Fruit fly (Drosophila melanogaster) whole organism, embryonic: ENCODE data around the gene UBL3.

Experiments
- Aef1 ChIP-seq: fragments of 200-800 bp; sonication (Bioruptor generic); IDR thresholded peaks from 3 replicates; pipeline ENCODE4 v1.3.6; 2022; ENCODE audit warnings: missing biosample characterization, missing genetic modification characterization
- Awh ChIP-seq: fragments of 200-800 bp; sonication (Bioruptor generic); IDR thresholded peaks from 2 replicates; pipeline ENCODE4, ENCODE4 v1.3.6; 2022; ENCODE audit warnings: missing biosample characterization, missing genetic modification characterization
- B-H1 ChIP-seq: fragments of 200-800 bp; sonication (Bioruptor generic); IDR thresholded peaks from 3 replicates; pipeline ENCODE4 v1.3.6; 2022; ENCODE audit warnings: missing biosample characterization, missing genetic modification characterization
- CG10209 ChIP-seq: fragments of 200-800 bp; sonication (Bioruptor generic); optimal IDR thresholded peaks from 3 replicates; lab custom pipeline; 2017; ENCODE audit warnings: missing biosample characterization, mild to moderate bottlenecking, missing genetic modification characterization, missing genetic modification reagents
- CG10543 ChIP-seq: fragments of 200-800 bp; sonication (Bioruptor generic); optimal IDR thresholded peaks from 3 replicates; lab custom pipeline; 2017; ENCODE audit warnings: missing biosample characterization, mild to moderate bottlenecking, missing genetic modification characterization, moderate library complexity
- CG14014 ChIP-seq: fragments of 200-800 bp; sonication (Bioruptor generic); IDR thresholded peaks from 2 replicates; pipeline ENCODE4 v1.3.6; 2022; ENCODE audit warnings: missing biosample characterization, missing genetic modification characterization
- CG15011 ChIP-seq: fragments of 200-800 bp; sonication (Bioruptor generic); optimal IDR thresholded peaks from 3 replicates; lab custom pipeline; 2018; ENCODE audit warnings: missing biosample characterization, mild to moderate bottlenecking, missing genetic modification characterization
- CG1529 ChIP-seq: fragments of 200-800 bp; sonication (Bioruptor generic); optimal IDR thresholded peaks from 3 replicates; lab custom pipeline; 2018; ENCODE audit warnings: missing biosample characterization, missing genetic modification characterization
- CG17385 ChIP-seq: fragments of 200-800 bp; sonication (Bioruptor generic); optimal IDR thresholded peaks from 3 replicates; lab custom pipeline; 2018; ENCODE audit warnings: missing biosample characterization, mild to moderate bottlenecking, missing genetic modification characterization
- CG17829 ChIP-seq: fragments of 200-800 bp; optimal IDR thresholded peaks from 2 replicates; lab custom pipeline; 2019; ENCODE audit warnings: missing biosample characterization, mild to moderate bottlenecking, missing genetic modification characterization, moderate library complexity
- CG2120 ChIP-seq: fragments of 200-800 bp; sonication (Bioruptor generic); optimal IDR thresholded peaks from 3 replicates; lab custom pipeline; 2016; ENCODE audit warnings: missing biosample characterization, missing genetic modification characterization
- CG32772 ChIP-seq: fragments of 200-800 bp; sonication (Bioruptor generic); IDR thresholded peaks from 2 replicates; pipeline ENCODE4 v1.3.6; 2022; ENCODE audit warnings: missing biosample characterization, missing genetic modification characterization
- CG33557 ChIP-seq: fragments of 200-800 bp; sonication (Bioruptor generic); optimal IDR thresholded peaks from 2 replicates; lab custom pipeline; 2019; ENCODE audit warnings: missing biosample characterization, mild to moderate bottlenecking, missing genetic modification characterization, moderate library complexity
- CG34376 ChIP-seq: fragments of 200-800 bp; sonication (Bioruptor generic); optimal IDR thresholded peaks from 2 replicates; lab custom pipeline; 2018; ENCODE audit warnings: missing biosample characterization, mild to moderate bottlenecking, missing genetic modification characterization
- CG4424 ChIP-seq: fragments of 200-800 bp; sonication (Bioruptor generic); optimal IDR thresholded peaks from 3 replicates; lab custom pipeline; 2016; ENCODE audit warnings: missing biosample characterization, missing genetic modification characterization
- CG4617 ChIP-seq: fragments of 200-800 bp; sonication (Bioruptor generic); optimal IDR thresholded peaks from 3 replicates; lab custom pipeline; 2016; ENCODE audit warnings: missing biosample characterization, missing genetic modification characterization, borderline replicate concordance
- CG5953 ChIP-seq: fragments of 200-800 bp; sonication (Bioruptor generic); IDR thresholded peaks from 2 replicates; pipeline ENCODE4 v1.3.6; 2022; ENCODE audit warnings: missing biosample characterization, missing genetic modification characterization
- CG6254 ChIP-seq: fragments of 200-800 bp; sonication (Bioruptor generic); optimal IDR thresholded peaks from 3 replicates; lab custom pipeline; 2017; ENCODE audit warnings: mild to moderate bottlenecking, missing biosample characterization, missing genetic modification reagents, missing genetic modification characterization
- CG6272 ChIP-seq: fragments of 200-800 bp; sonication (Bioruptor generic); IDR thresholded peaks from 2 replicates; pipeline ENCODE4 v1.3.6; 2022; ENCODE audit warnings: missing biosample characterization, missing genetic modification characterization
- CG8359 ChIP-seq: fragments of 200-800 bp; sonication (Bioruptor generic); optimal IDR thresholded peaks from 2 replicates; lab custom pipeline; 2017; ENCODE audit warnings: missing biosample characterization, mild to moderate bottlenecking, missing genetic modification characterization, borderline replicate concordance
- Dfd ChIP-seq, 2 experiments: fragments of >200 bp; optimal IDR thresholded peaks; 2 replicates each; lab custom pipeline; 2017; ENCODE audit warnings: missing biosample characterization in 2 of 2, missing genetic modification characterization in 2 of 2
- ERR ChIP-seq: fragments of 200-800 bp; sonication (Bioruptor generic); optimal IDR thresholded peaks from 2 replicates; lab custom pipeline; 2016; ENCODE audit warnings: missing biosample characterization, missing genetic modification characterization
- HLH4C ChIP-seq: fragments of 200-800 bp; sonication (Bioruptor generic); IDR thresholded peaks from 3 replicates; pipeline ENCODE4 v1.3.6; 2022; ENCODE audit warnings: missing biosample characterization, missing genetic modification characterization; ENCODE audit not compliant: partially characterized antibody
- HmgD ChIP-seq: fragments of 200-800 bp; sonication (Bioruptor generic); optimal IDR thresholded peaks from 3 replicates; lab custom pipeline; 2016; ENCODE audit warnings: missing biosample characterization, missing genetic modification characterization
- Hr3 ChIP-seq: fragments of 200-800 bp; sonication (Bioruptor generic); optimal IDR thresholded peaks from 3 replicates; lab custom pipeline; 2016; ENCODE audit warnings: missing biosample characterization, missing genetic modification characterization
- Lim3 ChIP-seq: fragments of 200-800 bp; sonication (Bioruptor generic); IDR thresholded peaks from 2 replicates; pipeline ENCODE4 v1.3.6; 2022; ENCODE audit warnings: missing biosample characterization, missing genetic modification characterization
- MESR4 ChIP-seq: fragments of 200-800 bp; sonication (Bioruptor generic); optimal IDR thresholded peaks from 2 replicates; lab custom pipeline; 2018; ENCODE audit warnings: missing biosample characterization, mild to moderate bottlenecking, missing genetic modification characterization, moderate library complexity
- Mrtf ChIP-seq: fragments of 200-800 bp; sonication (Bioruptor generic); IDR thresholded peaks from 3 replicates; pipeline ENCODE4 v1.3.6; 2022; ENCODE audit warnings: missing biosample characterization, missing genetic modification characterization
- Six4 ChIP-seq: fragments of 200-800 bp; sonication (Bioruptor generic); optimal IDR thresholded peaks from 2 replicates; lab custom pipeline; 2016; ENCODE audit warnings: missing biosample characterization, missing genetic modification characterization
- Spps ChIP-seq: fragments of 200-800 bp; sonication (Bioruptor generic); optimal IDR thresholded peaks from 2 replicates; lab custom pipeline; 2018; ENCODE audit warnings: missing biosample characterization, mild to moderate bottlenecking, missing genetic modification characterization
- Vsx1 ChIP-seq: fragments of 200-800 bp; sonication (Bioruptor generic); optimal IDR thresholded peaks from 2 replicates; lab custom pipeline; 2017; ENCODE audit warnings: missing biosample characterization, mild to moderate bottlenecking, missing genetic modification characterization, missing genetic modification reagents
- Xrp1 ChIP-seq: fragments of 200-800 bp; sonication (Bioruptor generic); IDR thresholded peaks from 2 replicates; pipeline ENCODE4 v1.3.6; 2022; ENCODE audit warnings: missing biosample characterization, missing genetic modification characterization
- aop ChIP-seq: fragments of 200-800 bp; sonication (Bioruptor generic); IDR thresholded peaks from 2 replicates; pipeline ENCODE4 v1.3.6; 2022; ENCODE audit warnings: missing biosample characterization, missing genetic modification characterization
- cas ChIP-seq: fragments of 200-800 bp; sonication (Bioruptor generic); IDR thresholded peaks from 2 replicates; pipeline ENCODE4 v1.3.6; 2022; ENCODE audit warnings: missing biosample characterization, missing genetic modification characterization
- cato ChIP-seq: fragments of 200-800 bp; sonication (Bioruptor generic); optimal IDR thresholded peaks from 2 replicates; lab custom pipeline; 2016; ENCODE audit warnings: missing biosample characterization, missing genetic modification characterization, borderline replicate concordance
- grn ChIP-seq: fragments of 200-800 bp; sonication (Bioruptor generic); optimal IDR thresholded peaks from 3 replicates; lab custom pipeline; 2017; ENCODE audit warnings: missing biosample characterization, missing genetic modification characterization
- gro ChIP-seq: fragments of 200-800 bp; sonication (Bioruptor generic); optimal IDR thresholded peaks from 2 replicates; lab custom pipeline; 2016; ENCODE audit warnings: missing biosample characterization, missing genetic modification characterization
- gsb ChIP-seq: fragments of 200-800 bp; sonication (Bioruptor generic); IDR thresholded peaks from 2 replicates; pipeline ENCODE4 v1.3.6; 2022; ENCODE audit warnings: missing biosample characterization, missing genetic modification characterization
- gsb-n ChIP-seq: fragments of 200-800 bp; sonication (Bioruptor generic); optimal IDR thresholded peaks from 3 replicates; lab custom pipeline; 2018; ENCODE audit warnings: missing biosample characterization, mild to moderate bottlenecking, missing genetic modification characterization
- jigr1 ChIP-seq: fragments of 200-800 bp; sonication (Bioruptor generic); IDR thresholded peaks from 3 replicates; pipeline ENCODE4 v1.3.6; 2022; ENCODE audit warnings: missing biosample characterization, missing genetic modification characterization
- jing ChIP-seq: fragments of 200-800 bp; sonication (Bioruptor generic); optimal IDR thresholded peaks from 2 replicates; lab custom pipeline; 2018; ENCODE audit warnings: missing biosample characterization, mild to moderate bottlenecking, missing genetic modification characterization
- pum ChIP-seq: fragments of 200-800 bp; sonication (Bioruptor generic); optimal IDR thresholded peaks from 2 replicates; lab custom pipeline; 2016; ENCODE audit warnings: missing biosample characterization, missing genetic modification characterization
- pzg ChIP-seq: fragments of 200-800 bp; sonication (Bioruptor generic); optimal IDR thresholded peaks from 3 replicates; lab custom pipeline; 2018; ENCODE audit warnings: missing biosample characterization, mild to moderate bottlenecking, missing genetic modification characterization, moderate library complexity
- repo ChIP-seq: fragments of 200-800 bp; sonication (Bioruptor generic); optimal IDR thresholded peaks from 2 replicates; lab custom pipeline; 2016; ENCODE audit warnings: missing biosample characterization, missing genetic modification characterization
- rib ChIP-seq: fragments of 200-800 bp; sonication (Bioruptor generic); IDR thresholded peaks from 2 replicates; pipeline ENCODE4 v1.3.6; 2022; ENCODE audit warnings: missing biosample characterization, missing genetic modification characterization
- run ChIP-seq: fragments of 200-800 bp; sonication (Bioruptor generic); optimal IDR thresholded peaks from 3 replicates; lab custom pipeline; 2018; ENCODE audit warnings: missing biosample characterization, mild to moderate bottlenecking, missing genetic modification characterization
- sisA ChIP-seq: fragments of 200-800 bp; sonication (Bioruptor generic); IDR thresholded peaks from 2 replicates; pipeline ENCODE4 v1.3.6; 2022; ENCODE audit warnings: missing biosample characterization, missing genetic modification characterization
- sob ChIP-seq: fragments of 200-800 bp; sonication (Bioruptor generic); IDR thresholded peaks from 2 replicates; pipeline ENCODE4 v1.3.6; 2022; ENCODE audit warnings: missing biosample characterization, missing genetic modification characterization
- stwl ChIP-seq: fragments of 200-800 bp; sonication (Bioruptor generic); optimal IDR thresholded peaks from 3 replicates; lab custom pipeline; 2018; ENCODE audit warnings: missing biosample characterization, mild to moderate bottlenecking, missing genetic modification characterization, moderate library complexity
- vnd ChIP-seq: fragments of 200-800 bp; sonication (Bioruptor generic); IDR thresholded peaks from 3 replicates; pipeline ENCODE4 v1.3.6; 2022; ENCODE audit warnings: missing biosample characterization, missing genetic modification characterization; ENCODE audit not compliant: partially characterized antibody
- wor ChIP-seq: fragments of 200-800 bp; sonication (Bioruptor generic); IDR thresholded peaks from 2 replicates; pipeline ENCODE4 v1.3.6; 2022; ENCODE audit warnings: missing biosample characterization, missing genetic modification characterization
- z ChIP-seq: fragments of 200-800 bp; sonication (Bioruptor generic); IDR thresholded peaks from 3 replicates; pipeline ENCODE4 v1.3.6; 2022; ENCODE audit warnings: missing biosample characterization, missing genetic modification characterization

Gene UBL3

DNA sequence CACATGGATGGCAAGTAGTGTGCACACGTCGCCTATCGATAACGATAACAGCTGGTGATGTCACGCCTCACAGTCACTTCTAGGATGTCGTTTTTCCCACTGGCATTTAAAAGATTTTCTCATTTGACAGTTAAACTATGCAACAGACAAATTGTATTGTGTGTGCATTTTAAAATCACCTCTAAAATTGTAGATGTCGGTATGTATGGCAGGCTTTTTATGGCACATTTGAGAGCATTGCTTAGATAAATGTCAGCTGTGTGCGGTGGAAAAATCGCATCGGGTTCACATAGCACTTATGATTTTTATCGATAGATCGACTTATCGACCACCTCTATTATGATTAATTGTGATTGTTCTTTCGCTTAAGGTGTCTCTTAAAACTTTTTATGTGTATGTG lies 8.8 kb downstream of the UBL3 start, which contains the start of the genes ArgRS and CG8578 (continued):
- TF ChIP-seq cato (no peak), CG34376 (peak; percentile 28), CG32772 (no peak; the same call in 1 of the 2 replicates), Mrtf (GFP tag; lab: Robert Waterston, UW) (no peak), Dfd (GFP tag; optimal IDR thresholded peaks at IDR 0.05; lab: Kevin White, UChicago) (no peak), B-H1 (GFP tag; lab: Robert Waterston, UW) (0 out of 3 replicates have a peak, but pooled peaks have one; percentile 49), CG6254 (GFP tag; lab: Kevin White, UChicago) (no peak), CG33557 (GFP tag; lab: Kevin White, UChicago) (peak; percentile 30), Aef1 (GFP tag; lab: Robert Waterston, UW) (peak; percentile 63; the same call in 2 of the 3 replicates), z (GFP tag; lab: Robert Waterston, UW) (no peak), gro (GFP tag; lab: Kevin White, UChicago) (peak; percentile 84), CG10209 (GFP tag; lab: Kevin White, UChicago) (peak; percentile 25), run (tag; lab: Kevin White, UChicago) (no peak), Six4 (GFP tag; lab: Kevin White, UChicago) (no peak), CG4424 (GFP tag; lab: Kevin White, UChicago) (no peak), pum (GFP tag; lab: Kevin White, UChicago) (peak; percentile 89), CG15011 (GFP tag; lab: Kevin White, UChicago) (no peak), HLH4C (GFP tag; lab: Robert Waterston, UW) (peak; percentile 90), CG1529 (GFP tag; lab: Kevin White, UChicago) (no peak), Hr3 (peak; percentile 24), wor (no peak; the same call in 1 of the 2 replicates), Xrp1 (peak; percentile 51; the same call in 1 of the 2 replicates), CG8359 (GFP tag; lab: Kevin White, UChicago) (no peak), CG4617 (GFP tag; lab: Kevin White, UChicago) (peak; percentile 26), aop (no peak), jigr1 (GFP tag; lab: Robert Waterston, UW) (no peak; the same call in 2 of the 3 replicates), CG10543 (GFP tag; lab: Kevin White, UChicago) (no peak), repo (no peak), CG2120 (GFP tag; lab: Kevin White, UChicago) (peak; percentile 71), vnd (GFP tag; lab: Robert Waterston, UW) (peak; percentile 89), Vsx1 (GFP tag; lab: Kevin White, UChicago) (no peak), Spps (tag; lab: Kevin White, UChicago) (no peak), CG17829 (tag; lab: Kevin White, UChicago) (peak; percentile 74), CG14014 (no peak; the same call in 1 of the 2 replicates), cas (GFP tag; lab: Robert Waterston, UW) (0 out of 2 replicates have a peak, but pooled peaks have one; percentile 28), stwl (tag; lab: Kevin White, UChicago) (peak; percentile 30), rib (GFP tag; lab: Robert Waterston, UW) (no peak), sob (peak; percentile 48), gsb-n (tag; lab: Kevin White, UChicago) (no peak), Awh (GFP tag; lab: Robert Waterston, UW) (no peak), ERR (peak; percentile 80), pzg (GFP tag; lab: Kevin White, UChicago) (peak; percentile 65), Lim3 (GFP tag; lab: Robert Waterston, UW) (no peak), jing (GFP tag; lab: Kevin White, UChicago) (no peak), CG5953 (GFP tag; lab: Robert Waterston, UW) (no peak), gsb (GFP tag; lab: Robert Waterston, UW) (no peak), sisA (no peak; the same call in 1 of the 2 replicates), CG6272 (peak; percentile 69), MESR4 (GFP tag; lab: Kevin White, UChicago) (peak; percentile 24), CG17385 (GFP tag; lab: Kevin White, UChicago) (peak; percentile 22), grn (GFP tag; lab: Kevin White, UChicago) (no peak), HmgD (GFP tag; lab: Kevin White, UChicago) (peak; percentile 29)
